Fruit fly (Drosophila melanogaster): ENCODE results near the gene CG13031.

dm6 chr3L:16750750-16751149 is 26.1 kb downstream of the CG13031 start:
- TF ChIP-seq CG32121 (GFP tag; IDR thresholded peaks at IDR 0.05), result no peak
- no peak for TF ChIP-seq Pif1B (GFP tag; optimal IDR thresholded peaks at IDR 0.05)
- no peak for TF ChIP-seq CG10348 (GFP tag; IDR thresholded peaks at IDR 0.05)
- TF ChIP-seq CG8159 (tag; optimal IDR thresholded peaks at IDR 0.05), result peak; percentile 2
- TF ChIP-seq EcR (GFP tag; optimal IDR thresholded peaks at IDR 0.05), result no peak
- TF ChIP-seq CG17806 (tag; optimal IDR thresholded peaks at IDR 0.05), result peak; percentile 11
- no peak for TF ChIP-seq CG8301 (tag; optimal IDR thresholded peaks at IDR 0.05)
- TF ChIP-seq CG13204 (GFP tag; optimal IDR thresholded peaks at IDR 0.05), result no peak
- TF ChIP-seq CG9948 (tag; optimal IDR thresholded peaks at IDR 0.05), result peak; percentile 6
- no peak for TF ChIP-seq CG14655 (GFP tag; optimal IDR thresholded peaks at IDR 0.05)
- no peak for TF ChIP-seq rn (GFP tag; IDR thresholded peaks at IDR 0.05)
- no peak for TF ChIP-seq Snoo (tag; optimal IDR thresholded peaks at IDR 0.05)
- peak; percentile 28 for TF ChIP-seq CG15710 (tag; optimal IDR thresholded peaks at IDR 0.05)

Measured in whole organism, pupa.